Fruit fly (Drosophila melanogaster): ENCODE data around the gene mRpS31.

mRpS31 gene

DNA sequence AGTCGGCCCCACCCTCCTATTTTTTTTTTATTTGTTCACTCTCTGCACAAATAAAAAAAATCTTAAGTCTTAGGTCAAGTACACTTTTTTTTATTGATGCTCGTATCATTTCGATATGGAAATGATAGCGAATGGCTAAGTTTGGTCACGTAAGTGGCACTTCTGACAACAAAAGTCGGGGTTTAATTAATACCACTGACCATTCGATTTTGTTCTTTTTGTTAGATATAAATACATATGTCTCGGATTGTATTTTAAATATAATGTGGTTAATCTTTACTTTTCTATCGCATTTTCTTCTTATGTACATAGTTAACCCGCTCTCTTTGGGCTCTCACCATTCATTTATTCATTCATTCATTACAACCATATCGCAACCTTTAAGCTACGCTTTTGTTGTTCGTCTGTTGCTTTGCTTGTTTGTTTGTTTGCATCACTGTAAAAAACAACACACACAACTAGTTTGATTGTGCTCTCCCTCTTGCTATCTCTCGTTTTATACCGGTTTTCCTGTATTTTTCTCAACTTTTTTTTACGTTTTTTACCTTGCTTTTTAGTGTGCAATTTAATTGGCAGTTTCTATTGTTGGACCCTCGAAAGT lies 2.8 kb upstream of the mRpS31 start (continued):
- TF ChIP-seq CG11762 (GFP tag; optimal IDR thresholded peaks at IDR 0.05; ENCODE audit: insufficient read depth) (no peak), CG6808 (GFP tag; optimal IDR thresholded peaks at IDR 0.05) (peak; percentile 61), Ets96B (tag; optimal IDR thresholded peaks at IDR 0.05) (peak; percentile 43), Eip75B (GFP tag; optimal IDR thresholded peaks at IDR 0.05) (no peak), Sox15 (GFP tag; optimal IDR thresholded peaks at IDR 0.05) (no peak), CG10631 (GFP tag; optimal IDR thresholded peaks at IDR 0.05) (peak; percentile 9), Smox (GFP tag; optimal IDR thresholded peaks at IDR 0.05) (no peak), spab (GFP tag; optimal IDR thresholded peaks at IDR 0.05) (no peak), CG8119 (GFP tag; IDR thresholded peaks at IDR 0.05) (peak; percentile 77), CG32006 (GFP tag; optimal IDR thresholded peaks at IDR 0.05) (peak; percentile 80), cyc (GFP tag; optimal IDR thresholded peaks at IDR 0.05) (no peak), CG11902 (GFP tag; optimal IDR thresholded peaks at IDR 0.05) (no peak), dsx (GFP tag; optimal IDR thresholded peaks at IDR 0.05; ENCODE audit: poor library complexity, severe bottlenecking) (peak; percentile 25), eg (GFP tag; IDR thresholded peaks at IDR 0.05) (peak; percentile 74), Eip93F (GFP tag; optimal IDR thresholded peaks at IDR 0.05) (no peak), topi (GFP tag; optimal IDR thresholded peaks at IDR 0.05) (no peak), Met (GFP tag; optimal IDR thresholded peaks at IDR 0.05) (no peak), dac (GFP tag; optimal IDR thresholded peaks at IDR 0.05) (peak; percentile 29), fkh (GFP tag; optimal IDR thresholded peaks at IDR 0.05) (peak; percentile 39), Blimp-1 (GFP tag; optimal IDR thresholded peaks at IDR 0.05) (no peak), CG9139 (GFP tag; optimal IDR thresholded peaks at IDR 0.05) (peak; percentile 55)

- peak; percentile 11 for TF ChIP-seq fkh (GFP tag; optimal IDR thresholded peaks at IDR 0.05)
- no peak for TF ChIP-seq acj6 (GFP tag; optimal IDR thresholded peaks at IDR 0.05)
- TF ChIP-seq cyc (GFP tag; optimal IDR thresholded peaks at IDR 0.05): no peak
- no peak for TF ChIP-seq salr (GFP tag; optimal IDR thresholded peaks at IDR 0.05)
- TF ChIP-seq CG32006 (GFP tag; optimal IDR thresholded peaks at IDR 0.05): no peak
These were observed 5.2 kb downstream of the mRpS31 start for dm6 chr3L:16010176-16010575.

DNA sequence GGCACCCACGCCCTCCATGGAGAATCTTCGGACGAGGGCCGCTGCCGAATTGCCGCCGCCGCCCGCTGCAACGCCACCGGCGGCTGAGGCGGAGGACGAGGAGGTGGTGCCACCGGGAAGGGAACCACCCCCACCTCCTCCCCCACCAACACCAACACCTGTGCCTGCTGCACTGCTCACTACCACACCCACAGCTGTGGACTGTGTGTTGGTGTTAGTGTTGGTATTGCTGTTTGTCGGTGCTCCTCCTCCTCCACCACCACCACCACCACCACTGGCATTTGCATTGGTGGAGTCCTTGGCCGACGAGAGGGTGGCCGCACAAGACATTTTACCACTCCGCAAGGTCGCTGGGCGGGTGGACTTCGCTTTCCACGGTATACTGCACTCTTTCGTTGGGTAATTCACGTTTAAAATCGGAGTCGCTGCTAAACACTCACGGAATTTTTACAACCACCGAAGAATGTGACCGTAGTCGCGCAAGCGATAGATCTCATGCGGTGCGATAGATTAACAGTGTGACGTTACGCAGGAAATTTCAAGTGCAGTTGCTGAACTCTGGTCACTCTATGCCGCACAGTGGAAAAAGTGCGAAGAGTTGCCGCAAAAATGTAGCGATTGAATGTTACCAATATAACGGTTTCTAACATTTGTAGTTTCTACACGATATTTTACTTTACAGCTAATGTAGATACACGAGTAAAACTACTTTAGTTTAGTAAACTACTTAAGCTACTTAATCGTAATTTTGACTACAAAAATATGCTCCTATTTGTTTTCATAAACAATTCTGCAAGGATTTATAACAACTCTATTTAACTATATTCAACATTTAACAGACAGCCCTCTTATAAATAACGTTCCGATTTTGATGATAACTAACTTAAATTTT lies 6.6 kb downstream of the mRpS31 start, which contains the start of gene mib1:
mib1 (minus strand) TSS at position 494 of the 892 bp plus-strand sequence.
- TF ChIP-seq eg (GFP tag; IDR thresholded peaks at IDR 0.05) (no peak; the same call in 2 of the 3 replicates), Blimp-1 (GFP tag; optimal IDR thresholded peaks at IDR 0.05) (peak; percentile 37), spab (GFP tag; optimal IDR thresholded peaks at IDR 0.05) (peak; percentile 23), CG3032 (tag; optimal IDR thresholded peaks at IDR 0.05) (no peak), dac (GFP tag; optimal IDR thresholded peaks at IDR 0.05) (no peak), svp (GFP tag) (peak; percentile 75), OdsH (GFP tag; optimal IDR thresholded peaks at IDR 0.05) (no peak), CG32006 (GFP tag; optimal IDR thresholded peaks at IDR 0.05) (peak; percentile 24), fd59A (GFP tag; optimal IDR thresholded peaks at IDR 0.05) (peak; percentile 4), CG11762 (GFP tag; optimal IDR thresholded peaks at IDR 0.05; ENCODE audit: insufficient read depth) (no peak), CG6854 (GFP tag; optimal IDR thresholded peaks at IDR 0.05) (peak; percentile 67), Eip75B (GFP tag; optimal IDR thresholded peaks at IDR 0.05) (no peak), Ets21C (GFP tag; optimal IDR thresholded peaks at IDR 0.05) (no peak), Hr38 (GFP tag; optimal IDR thresholded peaks at IDR 0.05) (no peak), CG11294 (GFP tag; IDR thresholded peaks at IDR 0.05) (no peak; the same call in 1 of the 2 replicates), Hr39 (GFP tag; optimal IDR thresholded peaks at IDR 0.05) (no peak), CG4318 (GFP tag; optimal IDR thresholded peaks at IDR 0.05) (no peak), CG6276 (GFP tag; optimal IDR thresholded peaks at IDR 0.05) (peak; percentile 19), CG34406 (GFP tag; optimal IDR thresholded peaks at IDR 0.05) (no peak), Sox15 (GFP tag; optimal IDR thresholded peaks at IDR 0.05) (no peak), Lpt (GFP tag; optimal IDR thresholded peaks at IDR 0.05) (peak; percentile 32), topi (GFP tag; optimal IDR thresholded peaks at IDR 0.05) (no peak), CG10669 (GFP tag; optimal IDR thresholded peaks at IDR 0.05) (no peak), lz (GFP tag; optimal IDR thresholded peaks at IDR 0.05) (no peak), salr (GFP tag; optimal IDR thresholded peaks at IDR 0.05) (no peak), dsx (GFP tag; optimal IDR thresholded peaks at IDR 0.05; ENCODE audit: poor library complexity, severe bottlenecking) (no peak), CG6808 (GFP tag; optimal IDR thresholded peaks at IDR 0.05) (peak; percentile 66), CG31627 (GFP tag; optimal IDR thresholded peaks at IDR 0.05) (no peak), Met (GFP tag; optimal IDR thresholded peaks at IDR 0.05) (no peak), CG6792 (GFP tag; optimal IDR thresholded peaks at IDR 0.05) (no peak), CG8119 (GFP tag; IDR thresholded peaks at IDR 0.05) (peak; percentile 60; the same call in 1 of the 3 replicates), CG11902 (GFP tag; optimal IDR thresholded peaks at IDR 0.05) (no peak), Sox102F (GFP tag; optimal IDR thresholded peaks at IDR 0.05) (no peak), CG8632 (GFP tag; optimal IDR thresholded peaks at IDR 0.05) (no peak)

Data from whole organism, prepupa.